Worm (Caenorhabditis elegans): ENCODE measurements around the gene col-10.

DNA sequence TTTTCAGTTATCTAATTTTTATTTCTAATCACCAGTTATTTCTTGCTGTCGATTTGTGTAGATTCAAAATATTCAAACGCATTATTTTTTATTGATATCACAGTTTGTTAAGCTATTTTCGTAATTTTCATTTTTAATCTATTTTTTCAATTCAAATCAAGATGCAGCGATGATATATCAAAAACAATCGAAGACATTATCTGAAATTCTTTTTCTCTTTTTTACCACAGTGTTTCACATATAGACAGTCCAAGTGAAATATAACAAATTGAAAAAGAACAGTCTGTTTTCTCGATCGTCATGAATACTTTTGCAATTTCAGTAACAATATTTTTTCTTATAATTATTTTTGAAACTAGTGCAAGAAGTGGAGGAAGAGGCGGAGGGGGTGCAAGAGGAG is 39.8 kb downstream of the col-10 start, which contains the start of gene F21C10.5:
- no peak for TF ChIP-seq mdl-1 (tag; optimal IDR thresholded peaks at IDR 0.05)
- TF ChIP-seq sdz-12 (GFP tag; optimal IDR thresholded peaks at IDR 0.05), result no peak
- TF ChIP-seq nhr-111 (GFP tag; optimal IDR thresholded peaks at IDR 0.05), result no peak
- TF ChIP-seq unc-62 (GFP tag; optimal IDR thresholded peaks at IDR 0.05 in 1 of 2), result no peak
- TF ChIP-seq unc-62 (tag; optimal IDR thresholded peaks at IDR 0.05), result no peak
- no peak for TF ChIP-seq aly-2 (tag; optimal IDR thresholded peaks at IDR 0.05)
- TF ChIP-seq php-3 (GFP tag; IDR thresholded peaks at IDR 0.05), result no peak
- TF ChIP-seq jun-1 (tag; optimal IDR thresholded peaks at IDR 0.05), result no peak
